Worm (Caenorhabditis elegans) whole organism, L4/young adult: ENCODE results near the gene spe-42.

Source experiments
- W03F9.2 ChIP-seq: fragments of 150-350 bp; optimal IDR thresholded peaks from 2 replicates; lab custom pipeline; 2014; ENCODE audit warnings: missing biosample characterization, missing genetic modification characterization
- dao-5 ChIP-seq: sonication (generic microtip); optimal IDR thresholded peaks from 2 replicates; lab custom pipeline; 2016; ENCODE audit warnings: missing genotype, missing genetic modification characterization, moderate library complexity, missing compliant biosample characterization
- him-1 ChIP-seq: sonication (generic microtip); optimal IDR thresholded peaks from 2 replicates; lab custom pipeline; 2016; ENCODE audit warnings: missing genotype, missing genetic modification reagents, missing genetic modification characterization, missing compliant biosample characterization

spe-42 gene

ce11 chrV:11760371-11760770 is 23.6 kb upstream of the spe-42 start, which contains the start of gene T04F3.5:
T04F3.5 (plus strand) TSS chrV:11760671.
- TF ChIP-seq W03F9.2 (tag; lab: Kevin White, UChicago) = no peak
- no peak for TF ChIP-seq dao-5 (tag; lab: Kevin White, UChicago)
- no peak for TF ChIP-seq him-1 (tag; lab: Kevin White, UChicago)

- no peak for TF ChIP-seq dao-5 (tag; lab: Kevin White, UChicago)
- no peak for TF ChIP-seq W03F9.2 (tag; lab: Kevin White, UChicago)
- TF ChIP-seq him-1 (tag; lab: Kevin White, UChicago) = no peak
Observed at ce11 chrV:11758635-11759034, 21.8 kb upstream of the spe-42 start, which contains the start of gene T04F3.3. T04F3.3 (plus strand) TSS chrV:11758935.

ce11 chrV:11757358-11757757 is 20.6 kb upstream of the spe-42 start, which contains the start of gene smoc-1:
smoc-1 (plus strand) TSS chrV:11757658.
- TF ChIP-seq dao-5 (tag; lab: Kevin White, UChicago) (no peak), W03F9.2 (tag; lab: Kevin White, UChicago) (no peak), him-1 (tag; lab: Kevin White, UChicago) (no peak)

ce11 chrV:11755848-11756247 is 19.1 kb upstream of the spe-42 start:
- TF ChIP-seq W03F9.2 (tag; lab: Kevin White, UChicago) (no peak), dao-5 (tag; lab: Kevin White, UChicago) (no peak), him-1 (tag; lab: Kevin White, UChicago) (no peak)

ce11 chrV:11751480-11751879 is 14.7 kb upstream of the spe-42 start:
- TF ChIP-seq W03F9.2 (tag; lab: Kevin White, UChicago) = no peak
- no peak for TF ChIP-seq dao-5 (tag; lab: Kevin White, UChicago)
- TF ChIP-seq him-1 (tag; lab: Kevin White, UChicago) = no peak

ce11 chrV:11741078-11741477 is 4.3 kb upstream of the spe-42 start:
- no peak for TF ChIP-seq dao-5 (tag; lab: Kevin White, UChicago)

- no peak for TF ChIP-seq W03F9.2 (tag; lab: Kevin White, UChicago)
- no peak for TF ChIP-seq him-1 (tag; lab: Kevin White, UChicago)
Observed at ce11 chrV:11739820-11740219, 3.0 kb upstream of the spe-42 start, which contains the start of gene T04F3.1. T04F3.1 (plus strand) TSS chrV:11740065.

ce11 chrV:11737333-11737732 is 537 bp upstream of the spe-42 start:
- TF ChIP-seq dao-5 (tag; lab: Kevin White, UChicago) (no peak), him-1 (tag; lab: Kevin White, UChicago) (no peak), W03F9.2 (tag; lab: Kevin White, UChicago) (no peak)

- TF ChIP-seq him-1 (tag; lab: Kevin White, UChicago) = no peak
- no peak for TF ChIP-seq dao-5 (tag; lab: Kevin White, UChicago)
- no peak for TF ChIP-seq W03F9.2 (tag; lab: Kevin White, UChicago)
Observed at ce11 chrV:11733460-11733859, 3.3 kb downstream of the spe-42 start, which contains the start of gene npp-22. npp-22 (minus strand) TSS chrV:11733472.

- TF ChIP-seq dao-5 (tag; lab: Kevin White, UChicago) (no peak), W03F9.2 (tag; lab: Kevin White, UChicago) (no peak), him-1 (tag; lab: Kevin White, UChicago) (no peak)
Observed at ce11 chrV:11732049-11732448, 4.7 kb downstream of the spe-42 start.

- no peak for TF ChIP-seq dao-5 (tag; lab: Kevin White, UChicago)
- no peak for TF ChIP-seq W03F9.2 (tag; lab: Kevin White, UChicago)
- TF ChIP-seq him-1 (tag; lab: Kevin White, UChicago) = no peak
Observed at ce11 chrV:11730060-11730459, 6.7 kb downstream of the spe-42 start, which contains the start of gene rhr-2. rhr-2 (minus strand) TSS chrV:11730160.

- TF ChIP-seq dao-5 (tag; lab: Kevin White, UChicago) (no peak), W03F9.2 (tag; lab: Kevin White, UChicago) (no peak), him-1 (tag; lab: Kevin White, UChicago) (no peak)
Observed at ce11 chrV:11725971-11726370, 10.8 kb downstream of the spe-42 start, which contains the start of gene daf-11. daf-11 (minus strand) TSS chrV:11726071.

- TF ChIP-seq dao-5 (tag; lab: Kevin White, UChicago) (no peak), him-1 (tag; lab: Kevin White, UChicago) (no peak), W03F9.2 (tag; lab: Kevin White, UChicago) (no peak)
Observed at ce11 chrV:11722858-11723257, 13.9 kb downstream of the spe-42 start.

- TF ChIP-seq him-1 (tag; lab: Kevin White, UChicago) (no peak), W03F9.2 (tag; lab: Kevin White, UChicago) (no peak), dao-5 (tag; lab: Kevin White, UChicago) (no peak)
Observed at ce11 chrV:11716930-11717329, 19.9 kb downstream of the spe-42 start.
